Fruit fly (Drosophila melanogaster) whole organism, embryonic: ENCODE data around the gene fwe.

Experiments
- CG1024 ChIP-seq: fragments of 200-800 bp; sonication (Bioruptor generic); IDR thresholded peaks from 2 replicates; pipeline ENCODE4 v1.3.6; 2022; ENCODE audit warnings: missing biosample characterization, missing genetic modification characterization
- CG11456 ChIP-seq: fragments of 200-800 bp; sonication (Bioruptor generic); IDR thresholded peaks from 3 replicates; pipeline ENCODE4 v1.3.6; 2022; ENCODE audit warnings: missing biosample characterization, missing genetic modification characterization
- CG11695 ChIP-seq: fragments of 200-800 bp; sonication (Bioruptor generic); IDR thresholded peaks from 3 replicates; pipeline ENCODE4 v1.3.6; 2022; ENCODE audit warnings: missing biosample characterization, missing genetic modification characterization
- CG12104 ChIP-seq: fragments of 200-800 bp; sonication (Bioruptor generic); optimal IDR thresholded peaks from 3 replicates; lab custom pipeline; 2016; ENCODE audit warnings: missing biosample characterization, missing genetic modification characterization
- CG12942 ChIP-seq: fragments of 200-800 bp; sonication (Bioruptor generic); optimal IDR thresholded peaks from 3 replicates; lab custom pipeline; 2016; ENCODE audit warnings: missing biosample characterization, missing genetic modification characterization
- CG14710 ChIP-seq: fragments of 200-800 bp; sonication (Bioruptor generic); optimal IDR thresholded peaks from 3 replicates; lab custom pipeline; 2019; ENCODE audit warnings: missing biosample characterization, mild to moderate bottlenecking, missing genetic modification characterization, moderate library complexity
- CG15479 ChIP-seq: fragments of 200-800 bp; sonication (Bioruptor generic); optimal IDR thresholded peaks from 3 replicates; lab custom pipeline; 2019; ENCODE audit warnings: missing biosample characterization, mild to moderate bottlenecking, missing genetic modification characterization, moderate library complexity
- CG15696 ChIP-seq: fragments of 200-800 bp; sonication (Bioruptor generic); optimal IDR thresholded peaks from 2 replicates; lab custom pipeline; 2019; ENCODE audit warnings: missing biosample characterization, mild to moderate bottlenecking, missing genetic modification characterization, moderate library complexity
- CG1832 ChIP-seq: fragments of 200-800 bp; sonication (Bioruptor generic); optimal IDR thresholded peaks from 2 replicates; lab custom pipeline; 2017; ENCODE audit warnings: missing biosample characterization, mild to moderate bottlenecking, missing genetic modification characterization, inconsistent platforms
- CG2116 ChIP-seq: fragments of 200-800 bp; sonication (Bioruptor generic); optimal IDR thresholded peaks from 3 replicates; lab custom pipeline; 2018; ENCODE audit warnings: missing biosample characterization, mild to moderate bottlenecking, missing genetic modification characterization
- CG2120 ChIP-seq: fragments of 200-800 bp; sonication (Bioruptor generic); optimal IDR thresholded peaks from 3 replicates; lab custom pipeline; 2016; ENCODE audit warnings: missing biosample characterization, missing genetic modification characterization
- CG2199 ChIP-seq: fragments of 200-800 bp; sonication (Bioruptor generic); IDR thresholded peaks from 3 replicates; pipeline ENCODE4 v1.3.6; 2022; ENCODE audit warnings: missing biosample characterization, missing genetic modification characterization
- CG30020 ChIP-seq: fragments of 200-800 bp; optimal IDR thresholded peaks from 2 replicates; lab custom pipeline; 2019; ENCODE audit warnings: missing biosample characterization, mild to moderate bottlenecking, missing genetic modification characterization, moderate library complexity
- CG4328 ChIP-seq: fragments of 200-800 bp; sonication (Bioruptor generic); optimal IDR thresholded peaks from 3 replicates; lab custom pipeline; 2017; ENCODE audit warnings: missing biosample characterization, missing genetic modification reagents, missing genetic modification characterization
- CG4707 ChIP-seq: fragments of 200-800 bp; sonication (Bioruptor generic); optimal IDR thresholded peaks from 2 replicates; lab custom pipeline; 2018; ENCODE audit warnings: missing biosample characterization, mild to moderate bottlenecking, missing genetic modification characterization, moderate library complexity
- CG4820 ChIP-seq: fragments of 200-800 bp; sonication (Bioruptor generic); optimal IDR thresholded peaks from 3 replicates; lab custom pipeline; 2016; ENCODE audit warnings: missing biosample characterization, missing genetic modification characterization
- CG6175 ChIP-seq: fragments of 200-800 bp; sonication (Bioruptor generic); IDR thresholded peaks from 3 replicates; pipeline ENCODE4 v1.3.6; 2022; ENCODE audit warnings: missing biosample characterization, missing genetic modification characterization
- CG7745 ChIP-seq: fragments of 200-800 bp; sonication (Bioruptor generic); optimal IDR thresholded peaks from 2 replicates; lab custom pipeline; 2018; ENCODE audit warnings: missing biosample characterization, mild to moderate bottlenecking, missing genetic modification characterization, moderate library complexity
- CG7928 ChIP-seq: fragments of 200-800 bp; sonication (Bioruptor generic); optimal IDR thresholded peaks from 2 replicates; lab custom pipeline; 2017; ENCODE audit warnings: missing biosample characterization, mild to moderate bottlenecking, missing genetic modification characterization
- CG7963 ChIP-seq: fragments of 200-800 bp; sonication (Bioruptor generic); IDR thresholded peaks from 3 replicates; pipeline ENCODE4 v1.3.6; 2022; ENCODE audit warnings: missing biosample characterization, missing genetic modification characterization; ENCODE audit not compliant: partially characterized antibody
- Dip2 ChIP-seq: fragments of 200-800 bp; sonication (Bioruptor generic); IDR thresholded peaks from 2 replicates; pipeline ENCODE4 v1.3.6; 2022; ENCODE audit warnings: missing biosample characterization, missing genetic modification characterization
- Fer3 ChIP-seq: fragments of 200-800 bp; sonication (Bioruptor generic); optimal IDR thresholded peaks from 2 replicates; lab custom pipeline; 2018; ENCODE audit warnings: missing biosample characterization, mild to moderate bottlenecking, missing genetic modification characterization, moderate library complexity
- H2.0 ChIP-seq: fragments of 200-800 bp; sonication (Bioruptor generic); IDR thresholded peaks from 2 replicates; pipeline ENCODE4 v1.3.6; 2022; ENCODE audit warnings: missing biosample characterization, missing genetic modification characterization
- HLH4C ChIP-seq: fragments of 200-800 bp; sonication (Bioruptor generic); IDR thresholded peaks from 3 replicates; pipeline ENCODE4 v1.3.6; 2022; ENCODE audit warnings: missing biosample characterization, missing genetic modification characterization; ENCODE audit not compliant: partially characterized antibody
- Hmr ChIP-seq: fragments of 200-800 bp; sonication (Bioruptor generic); optimal IDR thresholded peaks from 3 replicates; lab custom pipeline; 2017; ENCODE audit warnings: mild to moderate bottlenecking, missing biosample characterization, missing genetic modification reagents, missing genetic modification characterization
- Hr51 ChIP-seq, 2 experiments: fragments of 200-800 bp; sonication (Bioruptor generic); optimal IDR thresholded peaks; 2 replicates in 1 of 2; 3 replicates in 1 of 2; lab custom pipeline; 2016 to 2018; ENCODE audit warnings: missing biosample characterization in 2 of 2, missing genetic modification characterization in 2 of 2, mild to moderate bottlenecking in 1 of 2, moderate library complexity in 1 of 2
- Hsf ChIP-seq: fragments of 200-800 bp; sonication (Bioruptor generic); optimal IDR thresholded peaks from 3 replicates; lab custom pipeline; 2016; ENCODE audit warnings: missing biosample characterization, missing genetic modification characterization
- Lim3 ChIP-seq: fragments of 200-800 bp; sonication (Bioruptor generic); IDR thresholded peaks from 2 replicates; pipeline ENCODE4 v1.3.6; 2022; ENCODE audit warnings: missing biosample characterization, missing genetic modification characterization
- Oli ChIP-seq: fragments of 200-800 bp; sonication (Bioruptor generic); optimal IDR thresholded peaks from 2 replicates; lab custom pipeline; 2018; ENCODE audit warnings: missing biosample characterization, mild to moderate bottlenecking, missing genetic modification characterization, moderate library complexity
- PHDP ChIP-seq: fragments of 200-800 bp; sonication (Bioruptor generic); optimal IDR thresholded peaks from 3 replicates; lab custom pipeline; 2018; ENCODE audit warnings: missing biosample characterization, mild to moderate bottlenecking, missing genetic modification characterization, moderate library complexity
- Sox102F ChIP-seq: fragments of 200-800 bp; sonication (Bioruptor generic); optimal IDR thresholded peaks from 2 replicates; lab custom pipeline; 2018; ENCODE audit warnings: missing biosample characterization, mild to moderate bottlenecking, missing genetic modification characterization, moderate library complexity
- ac ChIP-seq: fragments of 200-800 bp; sonication (Bioruptor generic); optimal IDR thresholded peaks from 3 replicates; lab custom pipeline; 2017; ENCODE audit warnings: missing biosample characterization, mild to moderate bottlenecking, missing genetic modification characterization
- ase ChIP-seq: fragments of 200-800 bp; sonication (Bioruptor generic); IDR thresholded peaks from 3 replicates; pipeline ENCODE4 v1.3.6; 2022; ENCODE audit warnings: missing biosample characterization, missing genetic modification characterization
- da ChIP-seq: fragments of 200-800 bp; sonication (Bioruptor generic); optimal IDR thresholded peaks from 2 replicates; lab custom pipeline; 2016; ENCODE audit warnings: missing biosample characterization, missing genetic modification characterization
- dysf ChIP-seq: fragments of 200-800 bp; sonication (Bioruptor generic); IDR thresholded peaks from 3 replicates; pipeline ENCODE4 v1.3.6; 2022; ENCODE audit warnings: missing biosample characterization, missing genetic modification characterization
- gsb-n ChIP-seq: fragments of 200-800 bp; sonication (Bioruptor generic); optimal IDR thresholded peaks from 3 replicates; lab custom pipeline; 2018; ENCODE audit warnings: missing biosample characterization, mild to moderate bottlenecking, missing genetic modification characterization
- hkb ChIP-seq, 2 experiments: fragments of 200-800 bp in 1 of 2; fragments of >200 bp in 1 of 2; sonication (Bioruptor generic) in 1 of 2; IDR thresholded peaks in 1 of 2; optimal IDR thresholded peaks in 1 of 2; 2 replicates each; pipeline versions ENCODE4 v1.3.6 to Lab custom; 2017 to 2022; ENCODE audit warnings: missing biosample characterization in 1 of 2, missing genetic modification characterization in 1 of 2
- ind ChIP-seq: fragments of 200-800 bp; sonication (Bioruptor generic); optimal IDR thresholded peaks from 3 replicates; lab custom pipeline; 2016; ENCODE audit warnings: missing biosample characterization, missing genetic modification characterization
- lilli ChIP-seq: fragments of 200-800 bp; sonication (Bioruptor generic); optimal IDR thresholded peaks from 3 replicates; lab custom pipeline; 2016; ENCODE audit warnings: missing biosample characterization, missing genetic modification characterization
- nerfin-1 ChIP-seq: fragments of 200-800 bp; sonication (Bioruptor generic); optimal IDR thresholded peaks from 3 replicates; lab custom pipeline; 2019; ENCODE audit warnings: missing biosample characterization, mild to moderate bottlenecking, missing genetic modification characterization, moderate library complexity
- pan ChIP-seq, 4 experiments: fragments of >200 bp in 3 of 4; fragments of 200-800 bp in 1 of 4; sonication (Bioruptor generic) in 1 of 4; optimal IDR thresholded peaks in 3 of 4; IDR thresholded peaks in 1 of 4; 2 replicates each; pipeline versions ENCODE4 v1.3.6 to Lab custom; 2017 to 2022; ENCODE audit warnings: missing biosample characterization in 2 of 4, missing genetic modification characterization in 2 of 4, mixed read lengths in 1 of 4
- peb ChIP-seq: fragments of 200-800 bp; sonication (Bioruptor generic); IDR thresholded peaks from 2 replicates; pipeline ENCODE4 v1.3.6; 2022; ENCODE audit warnings: missing biosample characterization, missing genetic modification characterization
- phol ChIP-seq: fragments of 200-800 bp; sonication (Bioruptor generic); optimal IDR thresholded peaks from 3 replicates; lab custom pipeline; 2018; ENCODE audit warnings: missing biosample characterization, mild to moderate bottlenecking, missing genetic modification characterization, moderate library complexity
- row ChIP-seq: fragments of 200-800 bp; sonication (Bioruptor generic); IDR thresholded peaks from 3 replicates; pipeline ENCODE4 v1.3.6; 2022; ENCODE audit warnings: missing biosample characterization, missing genetic modification characterization
- sisA ChIP-seq: fragments of 200-800 bp; sonication (Bioruptor generic); IDR thresholded peaks from 2 replicates; pipeline ENCODE4 v1.3.6; 2022; ENCODE audit warnings: missing biosample characterization, missing genetic modification characterization
- slou ChIP-seq: fragments of 200-800 bp; sonication (Bioruptor generic); optimal IDR thresholded peaks from 3 replicates; lab custom pipeline; 2016; ENCODE audit warnings: missing biosample characterization, missing genetic modification characterization
- tgo ChIP-seq: fragments of 200-800 bp; sonication (Bioruptor generic); IDR thresholded peaks from 3 replicates; pipeline ENCODE4 v1.3.6; 2022; ENCODE audit warnings: missing biosample characterization, missing genetic modification characterization
- toy ChIP-seq: fragments of 200-800 bp; sonication (Bioruptor generic); IDR thresholded peaks from 2 replicates; pipeline ENCODE4 v1.3.6; 2022; ENCODE audit warnings: missing biosample characterization, missing genetic modification characterization
- yki ChIP-seq: fragments of >200 bp; optimal IDR thresholded peaks from 3 replicates; lab custom pipeline; 2018

Gene fwe

DNA sequence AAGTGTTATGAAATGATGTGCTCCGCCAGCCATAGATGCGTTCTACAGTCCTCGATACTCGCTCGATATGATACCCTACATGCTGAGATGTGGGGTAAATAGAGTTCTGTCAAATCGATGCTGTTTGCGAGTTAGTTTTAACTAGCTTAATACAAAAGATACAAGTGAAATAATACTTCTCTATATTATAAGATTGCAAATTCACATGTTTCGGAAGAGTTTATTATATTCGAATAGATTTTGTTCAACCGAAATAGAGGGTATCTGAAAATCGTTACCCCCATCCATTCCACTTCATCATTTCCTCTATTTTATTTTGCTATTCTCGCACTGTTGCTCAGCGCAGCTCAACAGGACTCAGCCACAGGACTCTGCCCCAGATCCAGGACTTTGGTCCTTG, 21.9 kb downstream of the fwe start (continued):
- TF ChIP-seq CG7928 (GFP tag; lab: Kevin White, UChicago), result no peak
- TF ChIP-seq CG7963, result no peak
- peak; percentile 41 for TF ChIP-seq CG14710 (tag; lab: Kevin White, UChicago)
- peak; percentile 24; the same call in 1 of the 3 replicates for TF ChIP-seq tgo (GFP tag; lab: Robert Waterston, UW)
- TF ChIP-seq row (GFP tag; lab: Robert Waterston, UW), result peak; percentile 82
- no peak for TF ChIP-seq ase (GFP tag; lab: Robert Waterston, UW)
- peak; percentile 44 for TF ChIP-seq sisA (GFP tag; lab: Robert Waterston, UW)
- no peak for TF ChIP-seq Fer3 (tag; lab: Kevin White, UChicago)
- no peak for TF ChIP-seq CG11456 (GFP tag; lab: Robert Waterston, UW)
- TF ChIP-seq CG4328 (GFP tag; lab: Kevin White, UChicago), result no peak
- peak in 1 of 2 experiments; percentile 74 for TF ChIP-seq pan (optimal IDR thresholded peaks at IDR 0.05; lab: Kevin White, UChicago)
- TF ChIP-seq pan (GFP tag; optimal IDR thresholded peaks at IDR 0.05 in 1 of 2, IDR thresholded peaks at IDR 0.05 in 1 of 2), result peak in 1 of 2 experiments; percentile 43
- peak; percentile 42 for TF ChIP-seq Oli (tag; lab: Kevin White, UChicago)
- TF ChIP-seq gsb-n (tag; lab: Kevin White, UChicago), result peak; percentile 36
- no peak for TF ChIP-seq toy
- TF ChIP-seq slou (GFP tag; lab: Kevin White, UChicago), result no peak
- no peak for TF ChIP-seq CG6175 (GFP tag; lab: Robert Waterston, UW)
- peak; percentile 30 for TF ChIP-seq Sox102F (GFP tag; lab: Kevin White, UChicago)
- TF ChIP-seq CG4707 (GFP tag; lab: Kevin White, UChicago), result no peak
- TF ChIP-seq CG2199, result no peak; the same call in 1 of the 3 replicates
- no peak for TF ChIP-seq ind (GFP tag; lab: Kevin White, UChicago)
- TF ChIP-seq CG15479 (GFP tag; lab: Kevin White, UChicago), result no peak
- TF ChIP-seq ac (GFP tag; lab: Kevin White, UChicago), result peak; percentile 58
- TF ChIP-seq CG2116, result no peak
- TF ChIP-seq dysf (GFP tag; lab: Robert Waterston, UW), result 0 out of 3 replicates have a peak, but pooled peaks have one; percentile 28
- no peak for TF ChIP-seq peb (GFP tag; lab: Robert Waterston, UW)
- TF ChIP-seq hkb (optimal IDR thresholded peaks at IDR 0.05; lab: Kevin White, UChicago), result no peak
- peak; percentile 37; the same call in 1 of the 2 replicates for TF ChIP-seq hkb (GFP tag; IDR thresholded peaks at IDR 0.05; lab: Robert Waterston, UW)
- TF ChIP-seq lilli, result peak; percentile 46
- no peak for TF ChIP-seq da (GFP tag; lab: Kevin White, UChicago)
- TF ChIP-seq Hsf, result peak; percentile 46
- TF ChIP-seq Hr51 (GFP tag; optimal IDR thresholded peaks at IDR 0.05; lab: Kevin White, UChicago), result peak in 1 of 2 experiments; percentile 39
- TF ChIP-seq CG15696 (tag; lab: Kevin White, UChicago), result peak; percentile 29
- TF ChIP-seq CG11695 (GFP tag; lab: Robert Waterston, UW), result no peak
- no peak for TF ChIP-seq nerfin-1
- no peak for TF ChIP-seq phol (tag; lab: Kevin White, UChicago)
- TF ChIP-seq Dip2 (GFP tag; lab: Robert Waterston, UW), result no peak
- no peak for TF ChIP-seq CG1832 (GFP tag; lab: Kevin White, UChicago)
- TF ChIP-seq H2.0 (GFP tag; lab: Robert Waterston, UW), result peak; percentile 34
- no peak for TF ChIP-seq CG30020
- no peak for TF ChIP-seq Lim3
- TF ChIP-seq CG12104, result no peak
- TF ChIP-seq CG2120 (GFP tag; lab: Kevin White, UChicago), result peak; percentile 24
- no peak for TF ChIP-seq CG1024
- no peak for TF ChIP-seq CG7745
- no peak for TF ChIP-seq yki (lab: Kevin White, UChicago)
- TF ChIP-seq CG4820 (GFP tag; lab: Kevin White, UChicago), result peak; percentile 51
- peak; percentile 23 for TF ChIP-seq PHDP (tag; lab: Kevin White, UChicago)
- TF ChIP-seq Hmr (GFP tag; lab: Kevin White, UChicago), result peak; percentile 29
- TF ChIP-seq HLH4C (GFP tag; lab: Robert Waterston, UW), result no peak
- peak; percentile 0 for TF ChIP-seq CG12942
